Fruit fly (Drosophila melanogaster) whole organism, embryonic: Measurements from ENCODE around the gene CG31548.

Experiments used
- Antp ChIP-seq: fragments of 200-800 bp; sonication (Bioruptor generic); optimal IDR thresholded peaks from 3 replicates; lab custom pipeline; 2016; ENCODE audit warnings: missing biosample characterization, missing genetic modification characterization
- CG11723 ChIP-seq: fragments of 200-800 bp; sonication (Bioruptor generic); optimal IDR thresholded peaks from 2 replicates; lab custom pipeline; 2017; ENCODE audit warnings: missing biosample characterization, mild to moderate bottlenecking, missing genetic modification characterization
- CG12236 ChIP-seq: fragments of 200-800 bp; sonication (Bioruptor generic); optimal IDR thresholded peaks from 2 replicates; lab custom pipeline; 2016; ENCODE audit warnings: missing biosample characterization, missing genetic modification characterization
- CG12769 ChIP-seq: fragments of 200-800 bp; sonication (Bioruptor generic); optimal IDR thresholded peaks from 2 replicates; lab custom pipeline; 2019; ENCODE audit warnings: missing biosample characterization, mild to moderate bottlenecking, missing genetic modification characterization, moderate library complexity
- CG13123 ChIP-seq: fragments of 200-800 bp; sonication (Bioruptor generic); optimal IDR thresholded peaks from 2 replicates; lab custom pipeline; 2016; ENCODE audit warnings: missing biosample characterization, missing genetic modification characterization
- CG13624 ChIP-seq: fragments of 200-800 bp; sonication (Bioruptor generic); optimal IDR thresholded peaks from 2 replicates; lab custom pipeline; 2016; ENCODE audit warnings: missing biosample characterization, missing genetic modification characterization
- CG15514 ChIP-seq: fragments of 200-800 bp; sonication (Bioruptor generic); optimal IDR thresholded peaks from 3 replicates; lab custom pipeline; 2017; ENCODE audit warnings: missing biosample characterization, missing genetic modification characterization, mild to moderate bottlenecking, moderate library complexity, missing genetic modification reagents
- CG17912 ChIP-seq: fragments of 200-800 bp; sonication (Bioruptor generic); optimal IDR thresholded peaks from 2 replicates; lab custom pipeline; 2018; ENCODE audit warnings: missing biosample characterization, mild to moderate bottlenecking, missing genetic modification characterization
- CG2875 ChIP-seq: fragments of 200-800 bp; sonication (Bioruptor generic); optimal IDR thresholded peaks from 2 replicates; lab custom pipeline; 2017; ENCODE audit warnings: missing biosample characterization, mild to moderate bottlenecking, missing genetic modification characterization, missing genetic modification reagents
- CG30403 ChIP-seq: fragments of 200-800 bp; sonication (Bioruptor generic); optimal IDR thresholded peaks from 3 replicates; lab custom pipeline; 2016; ENCODE audit warnings: missing biosample characterization, missing genetic modification characterization
- CG31365 ChIP-seq: fragments of 200-800 bp; sonication (Bioruptor generic); optimal IDR thresholded peaks from 2 replicates; lab custom pipeline; 2018; ENCODE audit warnings: missing biosample characterization, mild to moderate bottlenecking, missing genetic modification characterization
- CG34224 ChIP-seq: fragments of 200-800 bp; sonication (Bioruptor generic); IDR thresholded peaks from 3 replicates; pipeline ENCODE4 v1.3.6; 2022; ENCODE audit warnings: missing biosample characterization, missing genetic modification characterization; ENCODE audit not compliant: partially characterized antibody
- CG5180 ChIP-seq: fragments of 200-800 bp; sonication (Bioruptor generic); optimal IDR thresholded peaks from 3 replicates; lab custom pipeline; 2017; ENCODE audit warnings: missing biosample characterization, missing genetic modification characterization, mild to moderate bottlenecking, moderate library complexity, missing genetic modification reagents
- CG6813 ChIP-seq: fragments of 200-800 bp; sonication (Bioruptor generic); optimal IDR thresholded peaks from 2 replicates; lab custom pipeline; 2017; ENCODE audit warnings: missing biosample characterization, missing genetic modification characterization, mild to moderate bottlenecking, moderate library complexity, missing genetic modification reagents
- CG7556 ChIP-seq: fragments of 200-800 bp; sonication (Bioruptor generic); optimal IDR thresholded peaks from 2 replicates; lab custom pipeline; 2017; ENCODE audit warnings: missing biosample characterization, mild to moderate bottlenecking, missing genetic modification characterization
- CG8388 ChIP-seq: fragments of 200-800 bp; sonication (Bioruptor generic); optimal IDR thresholded peaks from 2 replicates; lab custom pipeline; 2019; ENCODE audit warnings: missing biosample characterization, mild to moderate bottlenecking, missing genetic modification characterization, moderate library complexity
- CG9437 ChIP-seq: fragments of 200-800 bp; sonication (Bioruptor generic); optimal IDR thresholded peaks from 2 replicates; lab custom pipeline; 2018; ENCODE audit warnings: missing biosample characterization, mild to moderate bottlenecking, missing genetic modification characterization
- CG9932 ChIP-seq: fragments of 200-800 bp; sonication (Bioruptor generic); IDR thresholded peaks from 2 replicates; pipeline ENCODE4 v1.3.6; 2022; ENCODE audit warnings: missing biosample characterization, missing genetic modification characterization
- Dek ChIP-seq: fragments of 200-800 bp; sonication (Bioruptor generic); optimal IDR thresholded peaks from 3 replicates; lab custom pipeline; 2019; ENCODE audit warnings: missing biosample characterization, mild to moderate bottlenecking, missing genetic modification characterization, moderate library complexity
- Dll ChIP-seq: fragments of 200-800 bp; sonication (Bioruptor generic); IDR thresholded peaks from 4 replicates; pipeline ENCODE4 v1.3.6; 2022; ENCODE audit warnings: missing biosample characterization, missing genetic modification characterization; ENCODE audit not compliant: partially characterized antibody
- E2f1 ChIP-seq: fragments of 200-800 bp; sonication (Bioruptor generic); IDR thresholded peaks from 2 replicates; pipeline ENCODE4 v1.3.6; 2022; ENCODE audit warnings: missing biosample characterization, missing genetic modification characterization
- Mes4 ChIP-seq: fragments of 200-800 bp; sonication (Bioruptor generic); optimal IDR thresholded peaks from 2 replicates; lab custom pipeline; 2016; ENCODE audit warnings: missing biosample characterization, missing genetic modification characterization
- Opbp ChIP-seq: fragments of 200-800 bp; sonication (Bioruptor generic); IDR thresholded peaks from 3 replicates; pipeline ENCODE4 v1.3.6; 2022; ENCODE audit warnings: missing biosample characterization, missing genetic modification characterization; ENCODE audit not compliant: partially characterized antibody
- Rx ChIP-seq: fragments of 200-800 bp; sonication (Bioruptor generic); IDR thresholded peaks from 2 replicates; pipeline ENCODE4 v1.3.6; 2022; ENCODE audit warnings: missing biosample characterization, missing genetic modification characterization
- Sox100B ChIP-seq: fragments of 200-800 bp; sonication (Bioruptor generic); optimal IDR thresholded peaks from 3 replicates; lab custom pipeline; 2018; ENCODE audit warnings: missing biosample characterization, mild to moderate bottlenecking, missing genetic modification characterization
- Vsx1 ChIP-seq: fragments of 200-800 bp; sonication (Bioruptor generic); optimal IDR thresholded peaks from 2 replicates; lab custom pipeline; 2017; ENCODE audit warnings: missing biosample characterization, mild to moderate bottlenecking, missing genetic modification characterization, missing genetic modification reagents
- Xbp1 ChIP-seq: fragments of 200-800 bp; sonication (Bioruptor generic); optimal IDR thresholded peaks from 3 replicates; lab custom pipeline; 2016; ENCODE audit warnings: missing biosample characterization, mild to moderate bottlenecking, missing genetic modification characterization
- Xrp1 ChIP-seq: fragments of 200-800 bp; sonication (Bioruptor generic); IDR thresholded peaks from 2 replicates; pipeline ENCODE4 v1.3.6; 2022; ENCODE audit warnings: missing biosample characterization, missing genetic modification characterization
- ac ChIP-seq: fragments of 200-800 bp; sonication (Bioruptor generic); optimal IDR thresholded peaks from 3 replicates; lab custom pipeline; 2017; ENCODE audit warnings: missing biosample characterization, mild to moderate bottlenecking, missing genetic modification characterization
- al ChIP-seq: fragments of 200-800 bp; sonication (Bioruptor generic); IDR thresholded peaks from 2 replicates; pipeline ENCODE4 v1.3.6; 2022; ENCODE audit warnings: missing biosample characterization, missing genetic modification characterization
- ash1 ChIP-seq: fragments of 200-800 bp; sonication (Bioruptor generic); optimal IDR thresholded peaks from 2 replicates; lab custom pipeline; 2018; ENCODE audit warnings: missing biosample characterization, mild to moderate bottlenecking, missing genetic modification characterization
- cato ChIP-seq: fragments of 200-800 bp; sonication (Bioruptor generic); optimal IDR thresholded peaks from 2 replicates; lab custom pipeline; 2016; ENCODE audit warnings: missing biosample characterization, missing genetic modification characterization, borderline replicate concordance
- crc ChIP-seq: fragments of 200-800 bp; sonication (Bioruptor generic); optimal IDR thresholded peaks from 2 replicates; lab custom pipeline; 2016; ENCODE audit warnings: missing biosample characterization, missing genetic modification characterization
- da ChIP-seq: fragments of 200-800 bp; sonication (Bioruptor generic); optimal IDR thresholded peaks from 2 replicates; lab custom pipeline; 2016; ENCODE audit warnings: missing biosample characterization, missing genetic modification characterization
- fd102C ChIP-seq: fragments of 200-800 bp; sonication (Bioruptor generic); optimal IDR thresholded peaks from 2 replicates; lab custom pipeline; 2018; ENCODE audit warnings: missing biosample characterization, mild to moderate bottlenecking, missing genetic modification characterization, moderate library complexity
- gsb-n ChIP-seq: fragments of 200-800 bp; sonication (Bioruptor generic); optimal IDR thresholded peaks from 3 replicates; lab custom pipeline; 2018; ENCODE audit warnings: missing biosample characterization, mild to moderate bottlenecking, missing genetic modification characterization
- her ChIP-seq: fragments of 200-800 bp; sonication (Bioruptor generic); optimal IDR thresholded peaks from 2 replicates; lab custom pipeline; 2016; ENCODE audit warnings: missing biosample characterization, missing genetic modification characterization
- jigr1 ChIP-seq: fragments of 200-800 bp; sonication (Bioruptor generic); IDR thresholded peaks from 3 replicates; pipeline ENCODE4 v1.3.6; 2022; ENCODE audit warnings: missing biosample characterization, missing genetic modification characterization
- jing ChIP-seq: fragments of 200-800 bp; sonication (Bioruptor generic); optimal IDR thresholded peaks from 2 replicates; lab custom pipeline; 2018; ENCODE audit warnings: missing biosample characterization, mild to moderate bottlenecking, missing genetic modification characterization
- p53 ChIP-seq: fragments of 200-800 bp; sonication (Bioruptor generic); optimal IDR thresholded peaks from 2 replicates; lab custom pipeline; 2016; ENCODE audit warnings: missing biosample characterization, missing genetic modification characterization
- pan ChIP-seq, 4 experiments: fragments of >200 bp in 3 of 4; fragments of 200-800 bp in 1 of 4; sonication (Bioruptor generic) in 1 of 4; optimal IDR thresholded peaks in 3 of 4; IDR thresholded peaks in 1 of 4; 2 replicates each; pipeline versions ENCODE4 v1.3.6 to Lab custom; 2017 to 2022; ENCODE audit warnings: missing biosample characterization in 2 of 4, missing genetic modification characterization in 2 of 4, mixed read lengths in 1 of 4
- psq ChIP-seq: fragments of 200-800 bp; sonication (Bioruptor generic); optimal IDR thresholded peaks from 2 replicates; lab custom pipeline; 2017; ENCODE audit warnings: missing biosample characterization, missing genetic modification characterization
- row ChIP-seq: fragments of 200-800 bp; sonication (Bioruptor generic); IDR thresholded peaks from 3 replicates; pipeline ENCODE4 v1.3.6; 2022; ENCODE audit warnings: missing biosample characterization, missing genetic modification characterization
- slp2 ChIP-seq: fragments of 200-800 bp; sonication (Bioruptor generic); optimal IDR thresholded peaks from 2 replicates; lab custom pipeline; 2016; ENCODE audit warnings: missing biosample characterization, missing genetic modification characterization
- tap ChIP-seq: fragments of 200-800 bp; optimal IDR thresholded peaks from 3 replicates; lab custom pipeline; 2019; ENCODE audit warnings: missing biosample characterization, mild to moderate bottlenecking, missing genetic modification characterization, moderate library complexity
- tio ChIP-seq: fragments of 200-800 bp; sonication (Bioruptor generic); optimal IDR thresholded peaks from 2 replicates; lab custom pipeline; 2017; ENCODE audit warnings: missing biosample characterization, missing genetic modification characterization, inconsistent platforms
- trh ChIP-seq: fragments of 200-800 bp; sonication (Bioruptor generic); optimal IDR thresholded peaks from 2 replicates; lab custom pipeline; 2016; ENCODE audit warnings: missing biosample characterization, missing genetic modification characterization
- unpg ChIP-seq: fragments of 200-800 bp; sonication (Bioruptor generic); optimal IDR thresholded peaks from 3 replicates; lab custom pipeline; 2018; ENCODE audit warnings: missing biosample characterization, mild to moderate bottlenecking, missing genetic modification characterization, moderate library complexity

Gene CG31548

DNA sequence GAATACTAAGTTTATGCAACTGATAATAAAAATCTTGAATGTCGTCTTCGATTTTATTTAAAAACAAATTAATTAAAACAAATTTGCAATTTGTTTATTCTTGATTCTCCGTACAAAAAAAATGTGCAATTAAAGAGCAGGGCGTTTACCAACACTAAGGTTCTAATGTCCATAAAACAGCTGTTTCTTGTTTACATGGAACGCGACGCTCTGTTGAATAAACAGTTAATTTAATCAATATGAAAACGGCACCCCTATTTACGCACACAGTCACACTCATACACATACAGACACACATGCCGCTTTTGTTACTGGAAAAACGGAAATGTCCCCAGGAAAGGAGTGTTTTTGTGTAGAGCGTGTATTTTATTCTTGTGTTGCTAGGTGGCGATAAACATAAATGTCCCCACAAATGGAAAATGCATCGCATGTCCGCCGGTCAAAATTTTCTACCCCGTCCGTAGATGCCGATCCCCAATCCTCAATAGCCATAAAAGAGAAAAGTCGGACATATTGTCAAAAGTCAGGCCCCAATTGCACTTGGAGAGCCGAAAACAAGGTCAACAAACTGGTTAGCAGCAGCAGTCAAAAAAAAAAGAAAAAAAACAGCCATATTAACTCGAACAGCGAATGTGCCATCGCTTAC, 13.5 kb downstream of the CG31548 start (continued):
- peak; percentile 37 for TF ChIP-seq CG9437 (GFP tag; lab: Kevin White, UChicago)
- peak; percentile 87 for TF ChIP-seq CG13123 (GFP tag; lab: Kevin White, UChicago)
- TF ChIP-seq CG11723 = peak; percentile 73
- no peak for TF ChIP-seq row (GFP tag; lab: Robert Waterston, UW)
- peak; percentile 77 for TF ChIP-seq CG15514 (GFP tag; lab: Kevin White, UChicago)
- no peak for TF ChIP-seq Dll (GFP tag; lab: Robert Waterston, UW)
- peak; percentile 83 for TF ChIP-seq CG17912 (GFP tag; lab: Kevin White, UChicago)
- TF ChIP-seq pan (optimal IDR thresholded peaks at IDR 0.05; lab: Kevin White, UChicago) = no peak
- no peak for TF ChIP-seq pan (GFP tag; optimal IDR thresholded peaks at IDR 0.05 in 1 of 2, IDR thresholded peaks at IDR 0.05 in 1 of 2)
- peak; percentile 49 for TF ChIP-seq p53 (GFP tag; lab: Kevin White, UChicago)
- TF ChIP-seq CG6813 (GFP tag; lab: Kevin White, UChicago) = peak; percentile 91
- peak; percentile 56 for TF ChIP-seq Antp
- TF ChIP-seq CG5180 = peak; percentile 60
- TF ChIP-seq Sox100B (GFP tag; lab: Kevin White, UChicago) = peak; percentile 81
- peak; percentile 66 for TF ChIP-seq psq
- peak; percentile 54 for TF ChIP-seq cato (GFP tag; lab: Kevin White, UChicago)
- no peak for TF ChIP-seq Rx (GFP tag; lab: Robert Waterston, UW)
- peak; percentile 72 for TF ChIP-seq her (GFP tag; lab: Kevin White, UChicago)
- TF ChIP-seq Dek (tag; lab: Kevin White, UChicago) = peak; percentile 65
- peak; percentile 28 for TF ChIP-seq CG13624
- TF ChIP-seq tio (GFP tag; lab: Kevin White, UChicago) = peak; percentile 26
- peak; percentile 68 for TF ChIP-seq CG7556
- TF ChIP-seq CG9932 = no peak
- peak; percentile 50 for TF ChIP-seq crc
- TF ChIP-seq jigr1 (GFP tag; lab: Robert Waterston, UW) = no peak
- TF ChIP-seq Opbp (GFP tag; lab: Robert Waterston, UW) = no peak
- peak; percentile 83 for TF ChIP-seq fd102C (GFP tag; lab: Kevin White, UChicago)
- peak; percentile 72 for TF ChIP-seq tap (tag; lab: Kevin White, UChicago)
- TF ChIP-seq gsb-n (tag; lab: Kevin White, UChicago) = peak; percentile 83
- TF ChIP-seq trh (GFP tag; lab: Kevin White, UChicago) = peak; percentile 37
- no peak for TF ChIP-seq al
- TF ChIP-seq CG12236 (GFP tag; lab: Kevin White, UChicago) = peak; percentile 77
- TF ChIP-seq Xbp1 = peak; percentile 25
- TF ChIP-seq CG34224 (GFP tag; lab: Robert Waterston, UW) = no peak
- TF ChIP-seq slp2 = peak; percentile 58
- peak; percentile 88 for TF ChIP-seq ac (GFP tag; lab: Kevin White, UChicago)
- peak; percentile 69 for TF ChIP-seq CG31365 (tag; lab: Kevin White, UChicago)
- no peak for TF ChIP-seq da (GFP tag; lab: Kevin White, UChicago)
- peak; percentile 51 for TF ChIP-seq CG8388
- peak; percentile 73 for TF ChIP-seq CG12769 (tag; lab: Kevin White, UChicago)
- TF ChIP-seq Xrp1 (GFP tag; lab: Robert Waterston, UW) = no peak
- TF ChIP-seq Mes4 (GFP tag; lab: Kevin White, UChicago) = peak; percentile 69
- TF ChIP-seq jing (GFP tag; lab: Kevin White, UChicago) = no peak
- TF ChIP-seq E2f1 (GFP tag; lab: Robert Waterston, UW) = no peak
- peak; percentile 86 for TF ChIP-seq ash1 (GFP tag; lab: Kevin White, UChicago)
- TF ChIP-seq unpg (GFP tag; lab: Kevin White, UChicago) = peak; percentile 74
- TF ChIP-seq Vsx1 (GFP tag; lab: Kevin White, UChicago) = peak; percentile 88
- TF ChIP-seq CG30403 (GFP tag; lab: Kevin White, UChicago) = peak; percentile 42
- TF ChIP-seq CG2875 (GFP tag; lab: Kevin White, UChicago) = peak; percentile 91
